Worm (Caenorhabditis elegans): Measurements from ENCODE around the gene F44B9.8.

The F44B9.8 gene

ce11 chrIII:8047412-8047811 is 18.0 kb upstream of the F44B9.8 start, which contains the start of gene K12H4.2:
TSS of gene K12H4.2 (plus strand) at chrIII:8047712.
- TF ChIP-seq ama-1 (optimal IDR thresholded peaks at IDR 0.05): no peak
- no peak for TF ChIP-seq unc-62 (GFP tag; optimal IDR thresholded peaks at IDR 0.05)
- TF ChIP-seq C04F5.9 (tag; optimal IDR thresholded peaks at IDR 0.05): no peak
- TF ChIP-seq efl-1 (optimal IDR thresholded peaks at IDR 0.05): no peak
- peak in 1 of 2 experiments; percentile 12 for TF ChIP-seq efl-1 (GFP tag; optimal IDR thresholded peaks at IDR 0.05 in 1 of 2)

- TF ChIP-seq grh-1 (GFP tag; IDR thresholded peaks at IDR 0.05) (no peak), zag-1 (tag; optimal IDR thresholded peaks at IDR 0.05) (no peak), vab-15 (tag; optimal IDR thresholded peaks at IDR 0.05) (no peak)
Observed at ce11 chrIII:8045734-8046133, 16.3 kb upstream of the F44B9.8 start, which contains the start of gene K12H4.3. TSS of gene K12H4.3 (plus strand) at chrIII:8046034.

ce11 chrIII:8044717-8045116 is 15.3 kb upstream of the F44B9.8 start, which contains the start of gene spcs-3:
TSS of gene spcs-3 (plus strand) at chrIII:8045017.
- TF ChIP-seq egl-27 (tag; optimal IDR thresholded peaks at IDR 0.05) (no peak), isw-1 (GFP tag; IDR thresholded peaks at IDR 0.05) (no peak), dpl-1 (GFP tag; optimal IDR thresholded peaks at IDR 0.05) (no peak), dsc-1 (tag; optimal IDR thresholded peaks at IDR 0.05) (no peak), pqm-1 (tag; optimal IDR thresholded peaks at IDR 0.05) (no peak), ceh-8 (GFP tag; optimal IDR thresholded peaks at IDR 0.05) (no peak), ceh-88 (GFP tag; IDR thresholded peaks at IDR 0.05) (no peak), C16A3.4 (tag; optimal IDR thresholded peaks at IDR 0.05) (no peak), nhr-12 (tag; optimal IDR thresholded peaks at IDR 0.05) (no peak), nhr-90 (tag; optimal IDR thresholded peaks at IDR 0.05; ENCODE audit: poor library complexity) (no peak), hpl-2 (GFP tag; optimal IDR thresholded peaks at IDR 0.05) (no peak), zip-4 (GFP tag; optimal IDR thresholded peaks at IDR 0.05) (no peak), tbx-2 (tag; optimal IDR thresholded peaks at IDR 0.05) (no peak), elt-3 (tag; optimal IDR thresholded peaks at IDR 0.05) (no peak), unc-98 (GFP tag; IDR thresholded peaks at IDR 0.05) (no peak), nhr-237 (tag; optimal IDR thresholded peaks at IDR 0.05) (no peak), mab-9 (GFP tag; IDR thresholded peaks at IDR 0.05) (no peak), mef-2 (tag; optimal IDR thresholded peaks at IDR 0.05) (no peak), fos-1 (tag; optimal IDR thresholded peaks at IDR 0.05) (no peak), hlh-17 (GFP tag; optimal IDR thresholded peaks at IDR 0.05; ENCODE audit: borderline replicate concordance) (no peak)

DNA sequence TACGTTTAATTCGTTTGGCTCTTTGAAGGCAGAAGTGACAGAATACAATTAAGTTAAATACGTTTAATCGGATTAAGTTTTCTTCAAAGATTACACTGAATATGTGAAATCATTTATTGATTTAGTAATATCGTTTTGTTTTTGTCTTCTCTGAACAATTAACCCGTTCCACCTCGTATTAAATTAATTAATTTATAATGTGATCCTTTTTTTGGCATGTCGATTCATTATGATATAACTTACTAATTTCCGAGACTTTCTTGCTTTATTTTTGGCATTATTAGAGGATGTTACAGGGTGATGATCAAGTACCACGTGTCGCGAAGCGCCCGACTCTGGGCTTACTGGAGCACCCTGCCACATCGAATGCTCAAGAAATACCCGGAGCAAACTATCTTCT is 14.7 kb upstream of the F44B9.8 start, which contains the start of gene K12H4.5:
Gene K12H4.5 (plus strand): TSS at position 301 of the 400 bp plus-strand sequence.
- no peak for TF ChIP-seq nhr-12 (tag; optimal IDR thresholded peaks at IDR 0.05)
- TF ChIP-seq C16A3.4 (tag; optimal IDR thresholded peaks at IDR 0.05): no peak
- TF ChIP-seq nhr-47 (tag; optimal IDR thresholded peaks at IDR 0.05): no peak
- TF ChIP-seq sptf-1 (tag; optimal IDR thresholded peaks at IDR 0.05): no peak
- TF ChIP-seq ceh-63 (GFP tag; optimal IDR thresholded peaks at IDR 0.05): no peak
- no peak for TF ChIP-seq unc-98 (GFP tag; IDR thresholded peaks at IDR 0.05)
- TF ChIP-seq nhr-90 (tag; optimal IDR thresholded peaks at IDR 0.05; ENCODE audit: poor library complexity): no peak

DNA sequence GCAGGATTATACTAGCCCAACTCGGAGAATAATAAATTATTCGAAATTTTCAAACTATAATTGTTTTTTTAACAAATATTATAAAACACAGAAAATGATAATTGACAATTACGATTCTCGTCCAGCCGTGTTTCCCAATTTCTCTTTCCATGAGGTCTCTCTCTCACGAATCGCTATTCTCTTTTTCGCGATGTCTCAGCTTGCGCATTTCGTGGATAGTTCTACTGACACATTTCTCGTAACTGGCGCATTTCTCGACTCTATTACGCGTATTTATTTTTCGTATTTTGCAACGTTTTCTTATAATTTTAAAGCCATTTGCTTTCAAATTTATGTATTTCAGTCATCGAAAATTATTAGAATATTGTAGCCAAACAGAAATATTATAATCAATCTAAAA is 14.3 kb upstream of the F44B9.8 start:
- TF ChIP-seq unc-98 (GFP tag; IDR thresholded peaks at IDR 0.05) (peak; percentile 86), ztf-11 (tag; optimal IDR thresholded peaks at IDR 0.05) (peak in 1 of 2 experiments; percentile 93), zag-1 (tag; optimal IDR thresholded peaks at IDR 0.05) (peak; percentile 97), tlp-1 (tag; optimal IDR thresholded peaks at IDR 0.05) (no peak), zip-4 (GFP tag; optimal IDR thresholded peaks at IDR 0.05) (peak; percentile 49), unc-62 (GFP tag; optimal IDR thresholded peaks at IDR 0.05) (peak; percentile 50), unc-130 (tag; optimal IDR thresholded peaks at IDR 0.05) (peak; percentile 98), ztf-4 (tag; optimal IDR thresholded peaks at IDR 0.05) (peak; percentile 87), unc-86 (tag; optimal IDR thresholded peaks at IDR 0.05) (peak; percentile 94), lin-35 (GFP tag; optimal IDR thresholded peaks at IDR 0.05) (peak; percentile 93 to 97), lsy-2 (tag; optimal IDR thresholded peaks at IDR 0.05) (peak; percentile 96 to 98), C16A3.4 (tag; optimal IDR thresholded peaks at IDR 0.05) (peak; percentile 100), aly-2 (tag; optimal IDR thresholded peaks at IDR 0.05) (peak; percentile 89), nhr-28 (tag; optimal IDR thresholded peaks at IDR 0.05) (no peak), ces-1 (GFP tag; optimal IDR thresholded peaks at IDR 0.05) (peak; percentile 92), snu-23 (GFP tag; optimal IDR thresholded peaks at IDR 0.05) (peak; percentile 99), nhr-77 (tag; optimal IDR thresholded peaks at IDR 0.05) (peak; percentile 99), lin-39 (tag; optimal IDR thresholded peaks at IDR 0.05) (peak; percentile 69), nhr-19 (GFP tag; conservative IDR thresholded peaks at IDR 0.05) (peak; percentile 94), Y116A8C.19 (tag; optimal IDR thresholded peaks at IDR 0.05; ENCODE audit: borderline replicate concordance) (peak; percentile 31), nhr-47 (tag; optimal IDR thresholded peaks at IDR 0.05) (peak; percentile 96), sptf-1 (tag; optimal IDR thresholded peaks at IDR 0.05) (no peak)
